Worm (Caenorhabditis elegans): Measurements from ENCODE around the gene dgk-5.

- TF ChIP-seq F13C5.2 (tag; optimal IDR thresholded peaks at IDR 0.05), result no peak
- no peak for TF ChIP-seq ceh-36 (tag; optimal IDR thresholded peaks at IDR 0.05)
- no peak for TF ChIP-seq ama-1 (optimal IDR thresholded peaks at IDR 0.05)
- no peak for TF ChIP-seq ets-7 (tag; optimal IDR thresholded peaks at IDR 0.05)
- TF ChIP-seq tra-4 (tag; optimal IDR thresholded peaks at IDR 0.05), result no peak
- TF ChIP-seq tbx-37 (GFP tag; conservative IDR thresholded peaks at IDR 0.05), result no peak
- no peak for TF ChIP-seq tbx-11 (GFP tag; IDR thresholded peaks at IDR 0.05)
- no peak for TF ChIP-seq hmbx-1 (tag; optimal IDR thresholded peaks at IDR 0.05)
- TF ChIP-seq pes-1 (GFP tag; IDR thresholded peaks at IDR 0.05), result no peak
These were observed 30.5 kb upstream of the dgk-5 start, which contains the start of gene R05G9.3 for ce11 chrII:6501420-6501819.
